Worm (Caenorhabditis elegans) whole organism, mixed stage, embryonic: ENCODE measurements around the gene sam-10.
"Not testable (repeated sequence)": the region's sequence is repeated elsewhere in the genome, so short reads cannot be mapped to it uniquely, and the experiment has no call there.

ENCODE experiments used
- M03D4.4 ChIP-seq: sonication (generic microtip); optimal IDR thresholded peaks from 2 replicates; lab custom pipeline; 2017; ENCODE audit warnings: mild to moderate bottlenecking, missing genetic modification characterization, missing compliant biosample characterization
- ceh-39 ChIP-seq: fragments of 150-350 bp; optimal IDR thresholded peaks from 2 replicates; lab custom pipeline; 2014; ENCODE audit warnings: missing biosample characterization, missing genetic modification characterization
- ceh-43 ChIP-seq: fragments of 200-800 bp; sonication (Bioruptor generic); optimal IDR thresholded peaks from 2 replicates; lab custom pipeline; 2018; ENCODE audit warnings: mild to moderate bottlenecking, missing genetic modification characterization, moderate library complexity, missing compliant biosample characterization
- ceh-83 ChIP-seq: fragments of 200-800 bp; sonication (Bioruptor generic); optimal IDR thresholded peaks from 2 replicates; lab custom pipeline; 2018; ENCODE audit warnings: mild to moderate bottlenecking, missing genetic modification characterization, missing compliant biosample characterization
- ces-1 ChIP-seq: fragments of 150-350 bp; optimal IDR thresholded peaks from 2 replicates; lab custom pipeline; 2014; ENCODE audit warnings: missing biosample characterization, missing genetic modification reagents, missing genetic modification characterization
- cnd-1 ChIP-seq: fragments of 200-800 bp; sonication (Bioruptor generic); optimal IDR thresholded peaks from 2 replicates; lab custom pipeline; 2018; ENCODE audit warnings: mild to moderate bottlenecking, missing genetic modification characterization, missing compliant biosample characterization
- drap-1 ChIP-seq: fragments of 200-800 bp; sonication (Bioruptor generic); optimal IDR thresholded peaks from 3 replicates; lab custom pipeline; 2018; ENCODE audit warnings: mild to moderate bottlenecking, missing genetic modification characterization, missing compliant biosample characterization
- elt-3 ChIP-seq: fragments of 150-350 bp; optimal IDR thresholded peaks from 2 replicates; lab custom pipeline; 2014; ENCODE audit warnings: missing biosample characterization, missing genetic modification characterization
- flh-1 ChIP-seq: fragments of 200-800 bp; sonication (Bioruptor generic); optimal IDR thresholded peaks from 2 replicates; lab custom pipeline; 2018; ENCODE audit warnings: mild to moderate bottlenecking, missing genetic modification characterization, moderate library complexity, missing compliant biosample characterization
- hlh-1 ChIP-seq: fragments of 150-350 bp; optimal IDR thresholded peaks from 2 replicates; lab custom pipeline; 2014; ENCODE audit warnings: missing biosample characterization, missing genetic modification reagents, missing genetic modification characterization
- lin-13 ChIP-seq: fragments of 150-350 bp; optimal IDR thresholded peaks from 2 replicates; lab custom pipeline; 2014; ENCODE audit warnings: missing biosample characterization, missing genetic modification characterization
- lin-32 ChIP-seq: fragments of 200-800 bp; sonication (Bioruptor generic); optimal IDR thresholded peaks from 2 replicates; lab custom pipeline; 2018; ENCODE audit warnings: mild to moderate bottlenecking, missing genetic modification characterization, missing compliant biosample characterization
- lsy-2 ChIP-seq: fragments of 150-350 bp; optimal IDR thresholded peaks from 2 replicates; lab custom pipeline; 2014; ENCODE audit warnings: missing biosample characterization, missing genetic modification characterization
- mab-5 ChIP-seq: fragments of 150-350 bp; optimal IDR thresholded peaks from 2 replicates; lab custom pipeline; 2014; ENCODE audit warnings: missing biosample characterization, missing genetic modification characterization
- mep-1 ChIP-seq: fragments of 150-350 bp; optimal IDR thresholded peaks from 2 replicates; lab custom pipeline; 2017; ENCODE audit warnings: missing biosample characterization, missing genetic modification reagents, missing genetic modification characterization, inconsistent platforms
- mls-2 ChIP-seq: sonication (generic microtip); optimal IDR thresholded peaks from 2 replicates; lab custom pipeline; 2016; ENCODE audit warnings: mild to moderate bottlenecking, missing genetic modification characterization, moderate library complexity, missing compliant biosample characterization
- nhr-12 ChIP-seq: fragments of 150-350 bp; optimal IDR thresholded peaks from 2 replicates; lab custom pipeline; 2014; ENCODE audit warnings: missing biosample characterization, missing genetic modification characterization
- nhr-237 ChIP-seq: fragments of 150-350 bp; optimal IDR thresholded peaks from 2 replicates; lab custom pipeline; 2014; ENCODE audit warnings: missing biosample characterization, missing genetic modification characterization
- nhr-76 ChIP-seq: sonication (generic microtip); optimal IDR thresholded peaks from 2 replicates; lab custom pipeline; 2017; ENCODE audit warnings: missing biosample characterization, missing genetic modification characterization
- pha-4 ChIP-seq: fragments of 150-350 bp; optimal IDR thresholded peaks from 2 replicates; lab custom pipeline; 2018; ENCODE audit warnings: missing biosample characterization, missing genetic modification reagents, missing genetic modification characterization
- sem-2 ChIP-seq: fragments of 200-800 bp; sonication (Bioruptor generic); optimal IDR thresholded peaks from 2 replicates; lab custom pipeline; 2018; ENCODE audit warnings: mild to moderate bottlenecking, missing genetic modification characterization, missing compliant biosample characterization
- snpc-4 ChIP-seq: fragments of 150-350 bp; optimal IDR thresholded peaks from 2 replicates; lab custom pipeline; 2014; ENCODE audit warnings: missing biosample characterization, missing genetic modification characterization
- sptf-1 ChIP-seq: sonication (generic microtip); optimal IDR thresholded peaks from 2 replicates; lab custom pipeline; 2017; ENCODE audit warnings: mild to moderate bottlenecking, missing genetic modification characterization, moderate library complexity, missing compliant biosample characterization
- tbx-8 ChIP-seq: fragments of 200-800 bp; sonication (Bioruptor generic); optimal IDR thresholded peaks from 2 replicates; lab custom pipeline; 2018; ENCODE audit warnings: mild to moderate bottlenecking, missing genetic modification characterization, moderate library complexity, missing compliant biosample characterization
- unc-120 ChIP-seq: sonication (generic microtip); optimal IDR thresholded peaks from 2 replicates; lab custom pipeline; 2017; ENCODE audit warnings: missing genetic modification characterization, missing compliant biosample characterization; ENCODE audit not compliant: poor library complexity, severe bottlenecking
- unc-39 ChIP-seq: fragments of 150-350 bp; optimal IDR thresholded peaks from 2 replicates; lab custom pipeline; 2014; ENCODE audit warnings: missing biosample characterization, missing genetic modification characterization
- unc-62 ChIP-seq: fragments of 150-350 bp; optimal IDR thresholded peaks from 2 replicates; lab custom pipeline; 2014; ENCODE audit warnings: missing biosample characterization, missing genetic modification reagents, missing genetic modification characterization
- ztf-11 ChIP-seq: fragments of 150-350 bp; optimal IDR thresholded peaks from 2 replicates; lab custom pipeline; 2014; ENCODE audit warnings: missing biosample characterization, missing genetic modification characterization

sam-10 gene

DNA sequence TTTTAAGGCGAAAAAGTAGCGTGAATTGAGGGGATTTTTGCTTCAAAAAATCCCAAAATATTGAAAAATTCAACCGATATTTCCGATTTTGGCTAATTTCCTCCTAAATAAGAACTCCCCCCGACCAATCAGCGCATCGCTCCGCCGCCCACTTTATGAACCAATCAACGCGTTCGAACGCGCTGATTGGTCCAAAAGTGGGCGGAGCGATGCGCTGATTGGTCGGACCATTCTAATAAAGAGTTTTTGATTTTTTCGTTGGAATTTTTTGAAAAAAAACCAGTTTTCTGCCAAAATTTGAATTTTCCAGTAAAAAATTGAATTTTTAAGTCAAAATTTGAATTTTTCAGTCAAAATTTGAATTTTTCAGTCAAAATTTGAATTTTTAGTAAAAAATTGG lies 9.1 kb downstream of the sam-10 start:
- no peak for TF ChIP-seq mab-5 (tag; lab: Kevin White, UChicago)
- TF ChIP-seq unc-120: no peak
- no peak for TF ChIP-seq mls-2
- no peak for TF ChIP-seq lin-13 (tag; lab: Kevin White, UChicago)
- no peak for TF ChIP-seq cnd-1
- no peak for TF ChIP-seq ces-1 (GFP tag; lab: Kevin White, UChicago)
- TF ChIP-seq sptf-1 (tag; lab: Kevin White, UChicago): no peak
- no peak for TF ChIP-seq nhr-76 (tag; lab: Kevin White, UChicago)
- no peak for TF ChIP-seq hlh-1 (tag; lab: Kevin White, UChicago)

DNA sequence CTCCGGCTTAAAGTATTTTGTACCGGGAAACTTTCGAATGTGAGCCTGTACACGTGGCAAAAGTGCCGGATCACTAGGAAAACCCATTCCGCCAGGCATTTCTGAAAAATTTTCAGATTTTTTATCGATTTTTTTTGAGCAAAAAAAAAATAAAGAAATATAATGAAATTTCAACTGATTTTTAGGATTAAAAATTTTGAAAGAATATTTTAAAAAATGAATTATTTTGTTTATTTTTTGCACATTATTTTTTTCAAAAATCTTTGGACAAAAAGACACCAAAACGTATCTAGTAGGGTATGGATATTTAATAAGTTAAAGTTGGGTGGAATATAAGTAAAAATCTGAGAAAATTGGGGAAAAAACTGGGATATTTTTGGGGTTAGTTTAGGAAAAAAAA lies 9.5 kb downstream of the sam-10 start, which contains the start of gene mac-1:
Gene mac-1 (minus strand): TSS at position 101 of the 400 bp plus-strand sequence.
- no peak for TF ChIP-seq ceh-39 (tag; lab: Kevin White, UChicago)
- no peak for TF ChIP-seq lin-32
- TF ChIP-seq cnd-1: no peak
- no peak for TF ChIP-seq mab-5 (tag; lab: Kevin White, UChicago)
- no peak for TF ChIP-seq ces-1 (GFP tag; lab: Kevin White, UChicago)

DNA sequence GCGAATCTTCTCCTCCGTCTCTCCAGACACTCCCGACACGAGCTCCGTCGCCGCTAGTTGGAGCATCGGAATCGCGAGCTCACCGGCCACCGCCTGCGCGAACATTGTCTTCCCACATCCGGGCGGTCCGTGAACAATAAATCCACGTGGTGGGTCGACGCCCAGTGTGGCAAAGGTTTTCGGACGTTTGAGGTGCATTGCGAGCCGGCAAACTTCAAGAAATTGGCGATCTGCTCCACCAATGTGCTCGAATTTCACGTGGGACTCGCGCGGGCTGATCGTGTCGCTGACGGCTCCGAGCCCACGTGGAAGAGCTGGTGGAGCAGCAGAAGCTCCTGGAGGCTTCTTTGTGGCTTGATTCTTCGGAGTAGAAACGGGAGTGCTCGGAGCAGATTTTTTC lies 13.7 kb downstream of the sam-10 start:
- TF ChIP-seq snpc-4 (tag; lab: Kevin White, UChicago) (no peak), mab-5 (tag; lab: Kevin White, UChicago) (no peak), ceh-43 (no peak), lin-32 (no peak), tbx-8 (GFP tag; lab: Kevin White, UChicago) (no peak), nhr-237 (no peak), sem-2 (GFP tag; lab: Kevin White, UChicago) (no peak), mep-1 (tag; lab: Kevin White, UChicago) (no peak), unc-120 (no peak), elt-3 (tag; lab: Kevin White, UChicago) (no peak), ceh-83 (GFP tag; lab: Kevin White, UChicago) (no peak), M03D4.4 (no peak), flh-1 (no peak), unc-39 (tag; lab: Kevin White, UChicago) (no peak), pha-4 (tag; lab: Kevin White, UChicago) (no peak), ztf-11 (tag; lab: Kevin White, UChicago) (no peak)
- TF ChIP-seq, all 35 proteins: peak for 0

DNA sequence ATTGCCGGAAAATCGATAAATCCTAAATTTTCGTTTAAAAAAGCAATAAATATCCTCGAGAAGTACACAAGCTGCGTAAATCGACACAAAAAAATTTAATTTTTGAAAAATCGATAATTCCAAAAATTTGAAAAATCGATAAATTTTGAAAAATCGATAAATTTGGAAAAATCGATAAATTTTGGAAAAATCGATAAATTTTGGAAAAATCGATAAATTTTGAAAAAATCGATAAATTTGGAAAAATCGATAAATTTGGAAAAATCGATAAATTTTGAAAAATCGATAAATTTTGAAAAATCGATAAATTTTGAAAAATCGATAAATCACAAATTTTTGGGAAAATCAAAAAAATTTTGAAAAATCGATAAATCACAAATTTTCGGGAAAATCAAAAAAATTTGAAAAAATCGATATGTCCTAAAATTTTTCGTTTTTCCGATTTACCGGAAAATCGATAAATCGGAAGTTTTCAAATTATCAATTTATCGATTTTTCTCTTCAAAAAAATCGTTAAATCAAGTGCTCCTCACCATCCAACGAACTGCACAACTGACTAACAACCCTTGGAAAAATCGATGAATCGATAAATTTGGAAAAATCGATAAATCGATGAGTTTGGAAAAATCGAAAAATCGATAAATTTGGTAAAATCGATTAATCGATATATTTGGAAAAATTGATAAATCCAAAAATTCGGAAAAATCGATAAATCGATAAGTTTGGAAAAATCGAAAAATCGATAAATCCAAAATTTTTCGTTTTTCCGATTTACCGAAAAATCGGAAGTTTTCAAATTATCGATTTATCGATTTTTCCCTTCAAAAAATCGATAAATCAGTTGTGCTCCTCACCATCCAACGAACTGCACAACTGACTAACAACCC lies 14.4 kb downstream of the sam-10 start:
- TF ChIP-seq unc-120 (no peak), ceh-39 (tag; lab: Kevin White, UChicago) (peak; percentile 90), lsy-2 (no peak), mep-1 (tag; lab: Kevin White, UChicago) (no peak), elt-3 (tag; lab: Kevin White, UChicago) (no peak), nhr-12 (no peak), M03D4.4 (no peak), drap-1 (GFP tag; lab: Kevin White, UChicago) (no peak), ces-1 (GFP tag; lab: Kevin White, UChicago) (peak; percentile 47), snpc-4 (tag; lab: Kevin White, UChicago) (no peak), lin-13 (tag; lab: Kevin White, UChicago) (no peak)

DNA sequence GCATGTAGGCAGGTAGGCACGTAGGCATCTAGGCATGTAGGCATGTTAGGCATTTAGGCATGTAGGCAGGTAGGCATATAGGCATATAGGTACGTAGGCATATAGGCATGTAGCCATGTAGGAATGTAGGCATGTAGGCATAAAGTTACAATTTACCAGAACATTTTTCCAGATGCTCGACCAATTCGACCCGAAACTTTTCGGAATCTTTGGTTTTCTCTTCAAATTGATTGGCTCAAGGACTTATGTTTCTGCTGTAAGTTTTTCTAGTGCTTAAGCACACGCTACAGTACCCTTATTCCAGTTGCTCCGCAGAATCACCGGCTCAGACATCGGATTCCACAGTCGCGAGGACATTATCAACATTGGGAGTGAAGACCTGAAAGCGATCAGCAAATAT lies 20.1 kb downstream of the sam-10 start:
- no peak for TF ChIP-seq unc-62 (GFP tag; lab: Kevin White, UChicago)
- peak; percentile 34 for TF ChIP-seq sptf-1 (tag; lab: Kevin White, UChicago)

DNA sequence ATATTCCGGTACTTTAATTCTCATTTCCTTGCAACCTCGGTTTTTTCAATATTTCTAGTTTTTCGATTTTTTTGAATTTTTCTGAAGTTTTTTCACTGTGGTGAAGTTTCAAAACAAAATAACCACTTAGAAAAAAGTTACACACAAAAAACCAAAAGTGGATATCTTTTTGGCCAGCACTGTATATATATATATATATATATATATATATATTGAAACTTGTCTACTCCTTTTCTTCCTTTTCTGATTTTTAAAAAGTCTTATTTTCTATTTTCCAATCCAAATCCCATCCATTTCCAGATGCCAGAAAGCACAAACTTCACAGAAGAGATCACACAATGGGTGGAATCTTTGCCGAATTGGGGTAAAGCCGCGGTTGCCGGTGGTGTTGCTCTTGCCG lies 21.3 kb downstream of the sam-10 start, which contains the start of gene faxc-2:
Gene faxc-2 (plus strand): TSS at position 301 of the 400 bp plus-strand sequence.
- not testable (repeated sequence) for TF ChIP-seq unc-62 (GFP tag; lab: Kevin White, UChicago); ceh-43; elt-3 (tag; lab: Kevin White, UChicago)
